Worm (Caenorhabditis elegans) whole organism, midembryonic: Measurements from ENCODE around the gene Y76B12C.4.

Experiments
- flt-1 ChIP-seq: fragments of 200-800 bp; sonication (Bioruptor generic); IDR thresholded peaks from 2 replicates; pipeline ENCODE4 v1.3.6; 2022; ENCODE audit warnings: missing genetic modification characterization, missing compliant biosample characterization
- tab-1 ChIP-seq: fragments of 200-800 bp; sonication (Bioruptor generic); IDR thresholded peaks from 2 replicates; pipeline ENCODE4 v1.3.6; 2022; ENCODE audit warnings: missing genetic modification characterization, missing compliant biosample characterization

DNA sequence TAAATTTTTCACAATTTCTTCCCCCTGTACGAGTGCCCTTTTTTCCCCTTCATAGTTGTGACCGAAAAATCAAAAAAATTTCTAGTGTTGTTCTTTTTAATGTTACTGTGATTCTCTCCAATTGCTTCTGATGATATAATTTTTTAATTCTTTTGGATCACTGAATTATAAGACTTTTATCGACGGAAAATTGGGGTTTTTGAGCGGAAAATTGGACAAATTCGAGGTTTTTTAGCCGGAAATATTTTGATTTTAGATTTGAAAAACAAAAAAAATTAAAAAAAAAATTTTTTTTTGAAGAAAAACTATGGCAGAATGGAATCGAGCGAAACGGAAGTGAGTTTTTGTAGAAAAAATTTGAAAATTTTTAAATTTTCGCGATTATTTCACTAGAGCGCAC lies 24.3 kb downstream of the Y76B12C.4 start, which contains the start of gene tsen-54:
- TF ChIP-seq flt-1 (GFP tag; lab: Robert Waterston, UW): no peak
- no peak for TF ChIP-seq tab-1 (GFP tag; lab: Robert Waterston, UW)
